Worm (Caenorhabditis elegans): ENCODE data around the gene K01D12.7.

DNA sequence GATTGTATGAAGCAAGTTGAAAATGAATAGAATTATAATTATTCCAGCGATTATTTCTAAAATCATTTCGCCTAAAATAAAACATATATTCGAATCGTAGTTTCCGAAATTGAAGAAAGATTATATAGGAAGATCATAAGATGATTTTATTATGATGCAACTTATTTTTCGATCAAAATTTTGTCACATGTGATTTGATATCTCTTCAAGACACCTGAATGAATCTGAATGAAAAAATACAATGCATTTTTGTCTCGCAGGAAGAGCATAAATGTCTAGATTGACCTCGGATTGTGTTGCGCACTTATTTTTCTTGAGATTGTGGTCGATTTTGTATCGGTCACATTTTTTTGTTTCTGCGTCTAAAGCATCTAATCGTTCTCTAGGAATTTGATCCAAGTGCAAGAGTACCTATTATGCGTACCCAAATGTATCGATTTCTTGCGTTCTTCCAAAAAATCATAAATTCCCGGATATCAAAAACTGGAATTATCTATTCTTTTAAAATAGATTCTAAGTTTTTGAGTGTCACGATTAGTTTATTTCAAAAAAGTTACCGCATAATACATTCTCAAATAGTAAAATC lies 9.2 kb upstream of the K01D12.7 start, which contains the start of gene hrg-2:
- no peak for TF ChIP-seq akir-1 (GFP tag; optimal IDR thresholded peaks at IDR 0.05)
- TF ChIP-seq cebp-2 (GFP tag; IDR thresholded peaks at IDR 0.05) = no peak
- no peak for TF ChIP-seq pha-4 (tag; optimal IDR thresholded peaks at IDR 0.05)
- TF ChIP-seq hrde-1 (tag; optimal IDR thresholded peaks at IDR 0.05; ENCODE audit: borderline replicate concordance) = no peak
- TF ChIP-seq Y79H2A.3 (GFP tag; conservative IDR thresholded peaks at IDR 0.05) = no peak
- no peak for TF ChIP-seq ztf-26 (tag; optimal IDR thresholded peaks at IDR 0.05)
- no peak for TF ChIP-seq F49E8.2 (tag; optimal IDR thresholded peaks at IDR 0.05; ENCODE audit: insufficient read depth)
- no peak for TF ChIP-seq Y53F4B.3 (GFP tag; IDR thresholded peaks at IDR 0.05)
- TF ChIP-seq aptf-3 (GFP tag; IDR thresholded peaks at IDR 0.05) = no peak

Data from whole organism, young adult.